Worm (Caenorhabditis elegans) whole organism, L4 larva: ENCODE measurements around the gene T27E4.5.

Source experiments
- D1046.2 ChIP-seq: fragments of 200-800 bp; sonication (Bioruptor generic); IDR thresholded peaks from 2 replicates; pipeline ENCODE4 v1.3.6; 2022; ENCODE audit warnings: missing genetic modification characterization, missing compliant biosample characterization
- R02D3.7 ChIP-seq: fragments of 150-350 bp; sonication (generic microtip); optimal IDR thresholded peaks from 3 replicates; lab custom pipeline; 2014; ENCODE audit warnings: missing biosample characterization, missing genetic modification characterization
- T26A8.4 ChIP-seq: fragments of 200-800 bp; sonication (Bioruptor generic); IDR thresholded peaks from 2 replicates; pipeline ENCODE4 v1.3.6; 2022; ENCODE audit warnings: missing genetic modification characterization, missing compliant biosample characterization
- Y105C5A.15 ChIP-seq: fragments of 200-800 bp; sonication (Bioruptor generic); IDR thresholded peaks from 2 replicates; pipeline ENCODE4 v1.3.6; 2022; ENCODE audit warnings: missing genetic modification characterization, missing compliant biosample characterization
- Y75B8A.6 ChIP-seq: fragments of 200-800 bp; sonication (Bioruptor generic); IDR thresholded peaks from 2 replicates; pipeline ENCODE4 v1.3.6; 2022; ENCODE audit warnings: missing genetic modification reagents, missing genetic modification characterization, missing compliant biosample characterization
- ZK337.2 ChIP-seq: fragments of 200-800 bp; sonication (Bioruptor generic); IDR thresholded peaks from 2 replicates; pipeline ENCODE4 v1.3.6; 2022; ENCODE audit warnings: missing genetic modification reagents, missing genetic modification characterization, missing compliant biosample characterization
- aha-1 ChIP-seq: fragments of 150-350 bp; peaks from one replicate; lab custom pipeline; 2014; ENCODE audit warnings: missing biosample characterization, missing genetic modification characterization
- aly-2 ChIP-seq: sonication (generic microtip); optimal IDR thresholded peaks from 2 replicates; lab custom pipeline; 2018; ENCODE audit warnings: missing biosample characterization, missing genetic modification characterization
- ceh-20 ChIP-seq: fragments of 200-800 bp; sonication (Bioruptor generic); IDR thresholded peaks from 2 replicates; pipeline ENCODE4 v1.3.6; 2022; ENCODE audit warnings: missing genetic modification reagents, missing genetic modification characterization, missing compliant biosample characterization
- ceh-62 ChIP-seq: sonication (generic microtip); optimal IDR thresholded peaks from 2 replicates; lab custom pipeline; 2017; ENCODE audit warnings: missing biosample characterization, missing genetic modification characterization
- cey-2 ChIP-seq: sonication (generic microtip); optimal IDR thresholded peaks from 3 replicates; lab custom pipeline; 2017; ENCODE audit warnings: missing genetic modification characterization, mild to moderate bottlenecking, missing compliant biosample characterization, antibody characterized with exemption, borderline replicate concordance; ENCODE audit not compliant: insufficient read depth
- daf-12 ChIP-seq: fragments of 150-350 bp; optimal IDR thresholded peaks from 2 replicates; lab custom pipeline; 2014; ENCODE audit warnings: missing biosample characterization, missing genetic modification reagents, missing genetic modification characterization
- daf-16 ChIP-seq, 3 experiments: sonication (generic microtip); optimal IDR thresholded peaks; 2 replicates each; lab custom pipeline; 2016 to 2017; ENCODE audit warnings: missing genetic modification characterization in 3 of 3, missing genetic modification reagents in 3 of 3, mild to moderate bottlenecking in 2 of 3, missing compliant biosample characterization in 2 of 3, missing biosample characterization in 1 of 3, moderate library complexity in 1 of 3
- dmd-6 ChIP-seq: fragments of 200-800 bp; sonication (Bioruptor generic); IDR thresholded peaks from 2 replicates; pipeline ENCODE4 v1.3.6; 2022; ENCODE audit warnings: missing genetic modification reagents, missing genetic modification characterization, missing compliant biosample characterization
- egl-27 ChIP-seq: sonication (generic microtip); optimal IDR thresholded peaks from 3 replicates; lab custom pipeline; 2017; ENCODE audit warnings: missing biosample characterization, missing genetic modification reagents, missing genetic modification characterization
- egl-43 ChIP-seq: fragments of 200-800 bp; sonication (Bioruptor generic); IDR thresholded peaks from 2 replicates; pipeline ENCODE4 v1.3.6; 2022; ENCODE audit warnings: missing genetic modification reagents, missing genetic modification characterization, missing compliant biosample characterization
- fkh-10 ChIP-seq: fragments of 150-350 bp; optimal IDR thresholded peaks from 2 replicates; lab custom pipeline; 2014; ENCODE audit warnings: missing biosample characterization, missing genetic modification reagents, missing genetic modification characterization
- gei-8 ChIP-seq: fragments of 200-800 bp; sonication (Bioruptor generic); optimal IDR thresholded peaks from 2 replicates; lab custom pipeline; 2018; ENCODE audit warnings: mild to moderate bottlenecking, missing genetic modification characterization, missing compliant biosample characterization
- hif-1 ChIP-seq, 2 experiments: sonication (generic microtip); optimal IDR thresholded peaks; 2 replicates each; lab custom pipeline; 2016 to 2017; ENCODE audit warnings: missing compliant biosample characterization in 2 of 2, missing genetic modification characterization in 2 of 2, missing genetic modification reagents in 2 of 2, missing genotype in 2 of 2, mild to moderate bottlenecking in 1 of 2
- hlh-11 ChIP-seq: fragments of 200-800 bp; sonication (Bioruptor generic); optimal IDR thresholded peaks from 2 replicates; lab custom pipeline; 2018; ENCODE audit warnings: mild to moderate bottlenecking, missing genetic modification characterization, missing compliant biosample characterization
- hlh-30 ChIP-seq: sonication (generic microtip); optimal IDR thresholded peaks from 2 replicates; lab custom pipeline; 2017; ENCODE audit warnings: antibody characterized with exemption, mild to moderate bottlenecking, missing genetic modification characterization, missing compliant biosample characterization; ENCODE audit not compliant: insufficient read depth
- jun-1 ChIP-seq: fragments of 150-350 bp; optimal IDR thresholded peaks from 2 replicates; lab custom pipeline; 2014; ENCODE audit warnings: missing biosample characterization, missing genetic modification reagents, missing genetic modification characterization
- lin-1 ChIP-seq: fragments of 200-800 bp; sonication (Bioruptor generic); IDR thresholded peaks from 2 replicates; pipeline ENCODE4 v1.3.6; 2022; ENCODE audit warnings: missing genetic modification reagents, missing genetic modification characterization, missing compliant biosample characterization
- lin-13 ChIP-seq: fragments of 150-350 bp; optimal IDR thresholded peaks from 2 replicates; lab custom pipeline; 2014; ENCODE audit warnings: missing biosample characterization, missing genetic modification reagents, missing genetic modification characterization
- lin-29 ChIP-seq: fragments of 200-800 bp; sonication (Bioruptor generic); IDR thresholded peaks from 2 replicates; pipeline ENCODE4 v1.3.6; 2022; ENCODE audit warnings: missing genetic modification reagents, missing genetic modification characterization, missing compliant biosample characterization
- lir-3 ChIP-seq: sonication (generic microtip); optimal IDR thresholded peaks from 2 replicates; lab custom pipeline; 2016; ENCODE audit warnings: mild to moderate bottlenecking, missing genetic modification characterization, missing compliant biosample characterization
- madf-5 ChIP-seq, 2 experiments: fragments of 200-800 bp; sonication (Bioruptor generic); IDR thresholded peaks; 2 replicates each; pipeline ENCODE4 v1.3.6; 2022; ENCODE audit warnings: missing compliant biosample characterization in 2 of 2, missing genetic modification characterization in 2 of 2
- madf-9 ChIP-seq: fragments of 200-800 bp; sonication (Bioruptor generic); conservative IDR thresholded peaks from 2 replicates; pipeline ENCODE4 v1.3.6; 2022; ENCODE audit warnings: missing genetic modification reagents, missing genetic modification characterization, missing compliant biosample characterization
- mdl-1 ChIP-seq, 2 experiments: fragments of 150-350 bp in 1 of 2; sonication (generic microtip) in 1 of 2; optimal IDR thresholded peaks; 2 replicates each; lab custom pipeline; 2014 to 2017; ENCODE audit warnings: missing biosample characterization in 2 of 2, missing genetic modification characterization in 2 of 2
- mdt-29 ChIP-seq: fragments of 200-800 bp; sonication (Bioruptor generic); IDR thresholded peaks from 2 replicates; pipeline ENCODE4 v1.3.6; 2022; ENCODE audit warnings: missing genetic modification reagents, missing genetic modification characterization, missing compliant biosample characterization
- mep-1 ChIP-seq: fragments of 150-350 bp; sonication (generic microtip); optimal IDR thresholded peaks from 3 replicates; lab custom pipeline; 2014; ENCODE audit warnings: missing biosample characterization, missing genetic modification characterization
- mxl-2 ChIP-seq: fragments of 200-800 bp; sonication (Bioruptor generic); conservative IDR thresholded peaks from 2 replicates; pipeline ENCODE4 v1.3.6; 2022; ENCODE audit warnings: missing genetic modification reagents, missing genetic modification characterization, missing compliant biosample characterization
- mxl-3 ChIP-seq: fragments of 200-800 bp; sonication (Bioruptor generic); optimal IDR thresholded peaks from 2 replicates; lab custom pipeline; 2018; ENCODE audit warnings: mild to moderate bottlenecking, missing genetic modification characterization, missing compliant biosample characterization
- nhr-10 ChIP-seq: fragments of 150-350 bp; optimal IDR thresholded peaks from 2 replicates; lab custom pipeline; 2014; ENCODE audit warnings: missing biosample characterization, missing genetic modification characterization
- nhr-102 ChIP-seq: sonication (generic microtip); optimal IDR thresholded peaks from 2 replicates; lab custom pipeline; 2016; ENCODE audit warnings: mild to moderate bottlenecking, missing genetic modification characterization, moderate library complexity, missing compliant biosample characterization
- nhr-11 ChIP-seq: fragments of 150-350 bp; optimal IDR thresholded peaks from 2 replicates; lab custom pipeline; 2014; ENCODE audit warnings: missing biosample characterization, missing genetic modification characterization
- nhr-237 ChIP-seq: sonication (generic microtip); optimal IDR thresholded peaks from 2 replicates; lab custom pipeline; 2017; ENCODE audit warnings: missing biosample characterization, missing genetic modification characterization
- nhr-28 ChIP-seq: fragments of 150-350 bp; optimal IDR thresholded peaks from 2 replicates; lab custom pipeline; 2014; ENCODE audit warnings: missing biosample characterization, missing genetic modification characterization
- nhr-41 ChIP-seq: fragments of 200-800 bp; sonication (Bioruptor generic); IDR thresholded peaks from 2 replicates; pipeline ENCODE4 v1.3.6; 2022; ENCODE audit warnings: missing genetic modification reagents, missing genetic modification characterization, missing compliant biosample characterization
- nhr-48 ChIP-seq: sonication (generic microtip); optimal IDR thresholded peaks from 2 replicates; lab custom pipeline; 2016; ENCODE audit warnings: mild to moderate bottlenecking, missing genetic modification characterization, missing compliant biosample characterization
- nhr-76 ChIP-seq: fragments of 150-350 bp; optimal IDR thresholded peaks from 2 replicates; lab custom pipeline; 2014; ENCODE audit warnings: missing biosample characterization, missing genetic modification characterization
- nhr-77 ChIP-seq: fragments of 150-350 bp; optimal IDR thresholded peaks from 2 replicates; lab custom pipeline; 2014; ENCODE audit warnings: missing biosample characterization, missing genetic modification characterization
- pha-4 ChIP-seq, 2 experiments: fragments of 150-350 bp in 1 of 2; fragments of 200-800 bp in 1 of 2; sonication (Bioruptor generic) in 1 of 2; IDR thresholded peaks in 1 of 2; optimal IDR thresholded peaks in 1 of 2; 2 replicates each; pipeline versions ENCODE4 v1.3.6 to Lab custom; 2014 to 2022; ENCODE audit warnings: missing genetic modification characterization in 2 of 2, missing genetic modification reagents in 2 of 2, missing biosample characterization in 1 of 2, missing compliant biosample characterization in 1 of 2
- pqm-1 ChIP-seq: sonication (generic microtip); optimal IDR thresholded peaks from 2 replicates; lab custom pipeline; 2017; ENCODE audit warnings: missing biosample characterization, missing genetic modification characterization
- saeg-2 ChIP-seq: fragments of 200-800 bp; sonication (Bioruptor generic); IDR thresholded peaks from 2 replicates; pipeline ENCODE4 v1.3.6; 2022; ENCODE audit warnings: missing genetic modification reagents, missing genetic modification characterization, missing compliant biosample characterization
- skn-1 ChIP-seq: fragments of 150-350 bp; optimal IDR thresholded peaks from 2 replicates; lab custom pipeline; 2014; ENCODE audit warnings: missing biosample characterization, missing genetic modification characterization
- tra-1 ChIP-seq: fragments of 200-800 bp; sonication (Bioruptor generic); IDR thresholded peaks from 2 replicates; pipeline ENCODE4 v1.3.6; 2022; ENCODE audit warnings: missing genetic modification reagents, missing genetic modification characterization, missing compliant biosample characterization
- unc-62 ChIP-seq, 3 experiments: fragments of 150-350 bp in 1 of 3; sonication (generic microtip); optimal IDR thresholded peaks in 2 of 3; peaks in 1 of 3; 1 replicate in 1 of 3; 2 replicates in 2 of 3; lab custom pipeline; 2014 to 2017; ENCODE audit warnings: missing biosample characterization in 3 of 3, missing genetic modification characterization in 3 of 3, missing genetic modification reagents in 3 of 3, missing genotype in 1 of 3
- zip-2 ChIP-seq: fragments of 150-350 bp; optimal IDR thresholded peaks from 2 replicates; lab custom pipeline; 2014; ENCODE audit warnings: missing biosample characterization, missing genetic modification characterization

The T27E4.5 gene

DNA sequence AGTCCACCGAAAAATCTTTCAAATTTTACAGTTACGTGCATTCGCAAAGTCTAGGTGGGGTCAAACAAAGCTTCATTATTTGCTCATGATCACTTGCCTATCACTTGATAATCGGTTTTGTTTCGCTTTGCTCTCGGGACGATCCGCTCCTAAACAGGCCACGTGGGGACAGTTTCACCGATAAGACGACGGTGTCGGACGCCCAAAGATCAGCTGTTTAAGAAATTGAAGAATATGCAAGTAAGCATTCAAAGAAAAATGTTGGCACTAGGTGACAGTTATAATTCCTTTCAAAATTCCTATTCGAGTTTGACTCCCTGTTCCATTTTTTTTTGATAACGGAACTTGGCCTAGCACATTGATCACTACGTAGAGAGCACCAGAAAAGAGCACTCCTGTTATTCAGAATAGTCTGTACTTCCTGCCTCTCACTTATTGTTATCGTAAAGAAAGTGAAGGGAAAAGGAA lies 10.4 kb upstream of the T27E4.5 start:
- TF ChIP-seq mdt-29 (GFP tag; lab: Robert Waterston, UW) (peak; percentile 62), Y105C5A.15 (GFP tag; lab: Robert Waterston, UW) (no peak), hlh-11 (tag; lab: Kevin White, UChicago) (peak; percentile 96), lir-3 (no peak), egl-27 (tag; lab: Kevin White, UChicago) (no peak), ZK337.2 (GFP tag; lab: Robert Waterston, UW) (no peak), aha-1 (tag; lab: Kevin White, UChicago) (peak; percentile 89), pqm-1 (tag; lab: Kevin White, UChicago) (peak; percentile 72), D1046.2 (no peak), madf-5 (GFP tag; IDR thresholded peaks at IDR 0.05; lab: Robert Waterston, UW) (no peak), nhr-237 (tag; lab: Kevin White, UChicago) (no peak), nhr-102 (tag; lab: Kevin White, UChicago) (peak; percentile 41), unc-62 (GFP tag; optimal IDR thresholded peaks at IDR 0.05 in 1 of 2; lab: Kevin White, UChicago) (peak in 1 of 2 experiments; percentile 53), unc-62 (tag; optimal IDR thresholded peaks at IDR 0.05; lab: Kevin White, UChicago) (no peak), jun-1 (tag; lab: Kevin White, UChicago) (no peak), egl-43 (GFP tag; lab: Robert Waterston, UW) (no peak), hlh-30 (tag; lab: Kevin White, UChicago) (peak; percentile 73), lin-13 (GFP tag; lab: Kevin White, UChicago) (peak; percentile 36), gei-8 (GFP tag; lab: Kevin White, UChicago) (peak; percentile 76), mxl-3 (GFP tag; lab: Kevin White, UChicago) (peak; percentile 83), aly-2 (tag; lab: Kevin White, UChicago) (no peak), Y75B8A.6 (GFP tag; lab: Robert Waterston, UW) (0 out of 2 replicates have a peak, but pooled peaks have one; percentile 31), R02D3.7 (no peak), lin-1 (GFP tag; lab: Robert Waterston, UW) (0 out of 2 replicates have a peak, but pooled peaks have one; percentile 37), cey-2 (no peak), tra-1 (peak; percentile 88), skn-1 (tag; lab: Kevin White, UChicago) (no peak), lin-29 (GFP tag; lab: Robert Waterston, UW) (no peak), daf-16 (GFP tag; optimal IDR thresholded peaks at IDR 0.05; lab: Kevin White, UChicago) (peak in 1 of 2 experiments; percentile 79), daf-16 (tag; optimal IDR thresholded peaks at IDR 0.05; lab: Kevin White, UChicago) (peak; percentile 78), pha-4 (GFP tag; IDR thresholded peaks at IDR 0.05; lab: Robert Waterston, UW) (peak; percentile 71), pha-4 (tag; optimal IDR thresholded peaks at IDR 0.05; lab: Kevin White, UChicago) (no peak), nhr-41 (GFP tag; lab: Robert Waterston, UW) (peak; percentile 64; the same call in 1 of the 2 replicates), nhr-48 (peak; percentile 93), nhr-28 (peak; percentile 63), ceh-20 (no peak), saeg-2 (GFP tag; lab: Robert Waterston, UW) (peak; percentile 74; the same call in 1 of the 2 replicates), nhr-10 (tag; lab: Kevin White, UChicago) (peak; percentile 54), mxl-2 (0 out of 2 replicates have a peak, but pooled peaks have one; percentile 7), T26A8.4 (GFP tag; lab: Robert Waterston, UW) (peak; percentile 67), dmd-6 (GFP tag; lab: Robert Waterston, UW) (peak; percentile 98), nhr-76 (tag; lab: Kevin White, UChicago) (no peak), ceh-62 (no peak), hif-1 (tag; optimal IDR thresholded peaks at IDR 0.05; lab: Kevin White, UChicago) (peak in 1 of 2 experiments; percentile 96), fkh-10 (GFP tag; lab: Kevin White, UChicago) (no peak), zip-2 (tag; lab: Kevin White, UChicago) (no peak), madf-9 (GFP tag; lab: Robert Waterston, UW) (no peak), mep-1 (tag; lab: Kevin White, UChicago) (peak; percentile 50), daf-12 (no peak), nhr-77 (peak; percentile 56), mdl-1 (tag; optimal IDR thresholded peaks at IDR 0.05; lab: Kevin White, UChicago) (peak in 1 of 2 experiments; percentile 51), nhr-11 (no peak)
